Worm (Caenorhabditis elegans) whole organism, mixed stage, embryonic: ENCODE measurements around the gene sre-53.

ENCODE experiments used
- nhr-12 ChIP-seq: fragments of 150-350 bp; optimal IDR thresholded peaks from 2 replicates; lab custom pipeline; 2014; ENCODE audit warnings: missing biosample characterization, missing genetic modification characterization
- nhr-76 ChIP-seq: sonication (generic microtip); optimal IDR thresholded peaks from 2 replicates; lab custom pipeline; 2017; ENCODE audit warnings: missing biosample characterization, missing genetic modification characterization
- pha-4 ChIP-seq: fragments of 150-350 bp; optimal IDR thresholded peaks from 2 replicates; lab custom pipeline; 2018; ENCODE audit warnings: missing biosample characterization, missing genetic modification reagents, missing genetic modification characterization

ce11 chrII:12302354-12302753 lies 20.9 kb downstream of the sre-53 start, which contains the start of gene C50E10.1:
- TF ChIP-seq nhr-76: no peak
- TF ChIP-seq nhr-12: no peak
- no peak for TF ChIP-seq pha-4 (tag; lab: Kevin White, UChicago)
